Fruit fly (Drosophila melanogaster): Measurements from ENCODE around the gene CG14230.

The CG14230 gene

DNA sequence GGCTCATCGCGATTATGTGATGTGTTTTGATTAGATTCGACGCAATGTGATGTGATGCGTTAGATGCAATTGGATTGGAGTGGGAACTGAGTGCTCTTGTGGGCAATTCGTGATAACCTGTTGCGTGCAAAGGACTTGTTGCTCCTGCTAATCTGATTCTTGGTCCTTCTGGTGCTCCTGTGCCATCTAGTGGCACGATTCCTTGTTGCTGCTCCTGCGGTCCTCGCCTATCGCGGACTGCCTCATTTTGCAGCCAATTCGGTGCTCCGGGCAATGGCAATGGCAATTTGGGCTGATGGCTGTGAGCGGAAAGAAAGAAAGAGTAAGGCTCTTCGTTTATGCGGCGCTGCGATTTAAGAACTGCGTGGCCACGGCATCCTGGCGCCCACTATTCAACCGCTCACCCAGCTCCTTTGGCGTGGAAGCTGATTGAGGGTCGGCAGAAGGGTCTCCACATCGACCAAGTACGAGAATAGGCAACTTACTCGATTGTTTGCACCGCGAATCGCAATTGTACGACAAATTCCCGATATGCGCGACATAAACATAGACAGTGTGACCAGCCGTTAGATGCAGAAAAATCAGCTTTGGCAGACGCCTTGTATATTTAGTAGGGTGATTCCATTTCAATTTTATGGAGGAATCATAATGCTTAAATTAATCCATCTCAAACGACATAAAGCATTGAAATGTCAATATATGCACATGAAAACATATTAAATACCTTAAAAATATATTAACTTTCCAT lies 10.9 kb upstream of the CG14230 start, which contains the start of gene Mer:
Gene Mer, minus strand, starts transcription at position 550 of the 748 bp plus-strand sequence.
- peak; percentile 77 for TF ChIP-seq noc (tag; optimal IDR thresholded peaks at IDR 0.05)

DNA sequence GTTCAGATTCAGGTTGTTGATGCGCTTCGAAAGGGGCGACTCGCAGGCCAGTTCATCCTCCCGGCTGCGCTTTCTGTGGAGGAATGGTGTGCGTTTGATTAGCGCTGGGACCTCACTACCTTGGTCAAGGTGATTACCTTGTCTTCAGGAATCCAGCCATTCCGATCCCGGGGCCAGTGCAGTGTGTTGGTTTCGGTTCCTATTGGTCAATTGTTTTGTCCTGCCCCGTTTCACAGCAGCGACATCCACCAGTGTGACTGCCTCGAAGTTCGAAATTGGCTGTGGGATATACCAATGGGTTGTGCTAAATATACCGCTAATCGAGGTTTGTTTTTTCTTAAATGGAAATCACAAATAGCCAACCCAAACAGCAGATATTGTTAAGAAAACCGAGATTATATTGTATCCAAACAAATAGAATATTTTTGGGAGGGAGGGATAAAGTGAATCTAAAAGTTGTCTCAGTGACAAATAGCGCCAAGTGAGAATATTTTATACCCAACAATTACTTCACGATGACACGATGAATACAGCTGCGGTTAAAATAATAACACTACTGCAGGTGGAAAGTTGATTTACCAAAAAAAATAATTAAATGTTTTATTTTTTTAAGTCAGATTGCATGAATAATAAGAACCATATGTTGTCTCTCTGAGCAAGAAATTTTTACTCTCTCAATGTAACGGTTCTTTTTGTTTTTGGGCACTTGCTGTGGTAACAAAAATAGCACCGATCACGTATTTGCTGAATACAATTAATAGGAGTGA lies 9.0 kb upstream of the CG14230 start, which contains the start of gene CG14229:
Gene CG14229, minus strand, starts transcription at position 459 of the 767 bp plus-strand sequence.
- no peak for TF ChIP-seq noc (tag; optimal IDR thresholded peaks at IDR 0.05)

DNA sequence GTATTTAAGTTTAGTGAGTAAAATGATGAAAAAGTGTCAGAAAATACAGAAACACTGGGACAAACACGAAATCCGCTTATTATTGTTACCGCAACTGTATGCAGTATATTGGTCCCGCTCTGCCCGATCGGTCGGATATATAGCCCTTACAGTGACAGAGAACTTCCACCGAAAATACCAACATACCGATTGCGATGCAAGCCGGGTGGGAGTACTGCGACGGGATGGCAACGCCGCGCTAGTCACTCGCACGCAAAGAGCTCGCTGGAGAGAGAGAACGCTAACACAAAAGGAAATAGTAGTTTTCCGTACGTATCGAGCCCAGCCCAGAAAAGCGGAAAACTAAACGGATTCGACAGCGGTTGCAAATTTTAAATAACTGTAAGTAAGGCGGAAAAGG lies 7.1 kb upstream of the CG14230 start, which contains the start of gene Cdc42:
Gene Cdc42, plus strand, starts transcription at position 247 of the 400 bp plus-strand sequence.
- no peak for TF ChIP-seq noc (tag; optimal IDR thresholded peaks at IDR 0.05)

DNA sequence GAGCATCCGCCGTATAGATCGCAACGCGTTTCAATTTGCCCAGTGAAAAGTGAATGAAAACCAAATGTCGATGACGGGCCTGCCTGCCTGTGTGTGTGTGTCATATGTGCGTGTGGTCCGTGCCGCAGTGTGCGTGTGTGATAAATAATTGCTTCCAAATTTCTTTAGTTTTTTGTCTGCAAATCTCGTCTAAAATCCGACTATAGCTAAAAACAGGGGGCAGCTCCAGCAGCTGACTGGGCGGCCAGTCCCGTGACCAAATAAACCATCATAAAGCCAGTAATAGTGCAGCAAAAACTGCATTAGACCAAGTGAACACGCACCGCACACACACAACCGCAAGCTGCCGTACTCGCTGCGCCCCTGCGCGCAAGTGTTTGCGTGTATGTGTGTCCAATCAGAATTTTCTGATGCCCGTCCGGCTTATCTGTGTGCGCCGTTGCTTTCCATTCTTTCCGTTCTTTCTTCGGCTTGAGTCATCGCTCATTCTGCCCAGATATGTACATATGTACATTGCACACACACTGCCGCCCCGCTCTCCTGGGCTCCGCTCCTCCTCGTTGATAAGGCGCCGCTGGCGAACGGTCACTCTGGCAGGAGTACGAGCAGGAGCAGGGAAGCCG lies 6.6 kb upstream of the CG14230 start:
- no peak for TF ChIP-seq noc (tag; optimal IDR thresholded peaks at IDR 0.05)

DNA sequence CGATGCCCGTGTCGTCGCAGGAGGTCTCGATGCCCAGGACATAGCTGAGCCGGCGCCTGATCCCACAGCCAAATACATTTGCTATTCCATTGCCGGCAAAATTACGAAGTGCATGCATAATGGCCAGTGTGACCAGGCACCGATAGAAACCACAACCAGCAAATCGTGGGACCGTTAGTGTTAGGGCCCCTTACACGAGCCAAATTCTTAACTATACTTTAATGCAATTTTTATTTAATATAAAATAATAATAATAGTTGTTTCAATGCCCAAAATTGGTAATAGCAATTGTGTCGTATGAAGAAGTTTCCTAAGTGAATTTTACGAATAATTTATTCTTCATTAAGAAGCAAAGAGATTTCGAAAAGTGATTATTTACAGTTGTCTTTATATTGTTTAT lies 2.4 kb upstream of the CG14230 start, which contains the start of gene Tcs4:
Gene Tcs4, minus strand, starts transcription at position 145 of the 400 bp plus-strand sequence.
- TF ChIP-seq noc (tag; optimal IDR thresholded peaks at IDR 0.05) = no peak

DNA sequence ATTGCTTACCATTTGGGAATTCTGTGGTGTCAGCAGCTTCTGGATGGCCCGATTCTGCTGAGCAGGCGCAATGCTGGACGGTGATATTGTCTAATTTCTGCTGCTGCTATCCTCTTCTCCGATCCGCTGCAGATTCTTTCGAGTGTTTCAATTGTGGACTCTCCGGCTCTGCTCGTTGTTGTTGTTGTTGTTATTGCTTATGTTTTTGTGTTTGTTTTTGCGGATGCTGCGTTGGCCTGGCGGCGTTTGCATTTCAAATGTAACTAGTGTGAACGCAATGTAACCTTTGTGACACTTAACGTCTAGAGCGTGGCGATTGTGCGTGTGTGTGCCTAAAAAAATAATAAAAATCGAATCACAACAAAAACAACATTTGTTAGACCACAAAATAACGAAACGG lies 8.0 kb downstream of the CG14230 start:
- TF ChIP-seq noc (tag; optimal IDR thresholded peaks at IDR 0.05) = no peak

DNA sequence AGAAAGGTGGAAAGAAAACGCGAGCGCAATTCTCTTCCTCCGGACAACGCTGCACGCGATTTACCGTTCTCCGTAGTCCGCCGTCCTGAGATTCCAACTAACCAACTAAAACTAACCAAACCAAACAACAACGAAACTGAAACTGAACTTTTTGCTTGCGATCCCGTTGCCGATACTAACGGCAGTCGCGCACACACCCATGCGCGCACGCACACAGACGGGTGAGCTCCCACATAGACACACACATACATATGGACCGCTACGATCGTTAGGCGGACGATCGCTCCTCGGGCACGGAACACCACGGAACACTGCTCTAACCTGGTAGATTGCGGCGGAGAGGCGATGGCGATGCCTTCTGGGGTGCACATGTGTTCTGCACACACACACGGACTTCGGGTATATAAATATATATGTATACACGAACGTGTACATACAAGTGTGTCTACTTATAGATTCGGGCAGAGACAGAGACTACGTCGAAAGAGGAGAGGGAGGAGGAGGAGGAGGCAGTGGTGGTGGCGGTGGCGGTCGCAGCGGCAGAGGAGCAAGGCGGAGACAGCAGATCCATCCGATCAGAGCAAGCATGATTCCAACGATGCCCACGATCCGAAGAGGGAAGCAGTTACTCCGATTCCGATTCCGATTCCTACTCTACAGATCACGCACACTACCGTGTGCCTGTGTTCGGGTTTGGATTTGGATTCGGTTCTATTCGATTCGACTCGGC lies 9.1 kb downstream of the CG14230 start, which contains the start of gene meso18E:
Gene meso18E, minus strand, starts transcription at position 148 of the 730 bp plus-strand sequence.
- TF ChIP-seq noc (tag; optimal IDR thresholded peaks at IDR 0.05) = no peak

DNA sequence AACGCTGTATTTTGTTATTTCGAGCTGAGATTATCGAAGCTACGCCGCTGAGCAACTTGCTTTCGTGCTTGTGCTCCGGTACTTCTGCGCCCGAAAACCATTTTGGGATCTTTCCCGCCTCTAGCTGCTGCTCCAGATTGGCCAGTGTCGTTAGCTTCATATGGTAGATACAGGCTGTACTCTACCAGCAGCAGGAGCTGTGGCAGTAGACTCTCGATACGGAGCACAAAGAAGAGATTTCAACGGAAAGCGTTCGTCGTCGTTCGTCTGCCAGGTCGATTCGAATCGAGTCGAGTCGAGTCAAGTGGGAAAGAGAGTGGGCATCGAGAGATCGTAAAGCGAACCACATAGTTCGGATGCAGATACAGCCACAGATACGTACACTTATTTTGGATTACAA lies 10.8 kb downstream of the CG14230 start:
- no peak for TF ChIP-seq noc (tag; optimal IDR thresholded peaks at IDR 0.05)

DNA sequence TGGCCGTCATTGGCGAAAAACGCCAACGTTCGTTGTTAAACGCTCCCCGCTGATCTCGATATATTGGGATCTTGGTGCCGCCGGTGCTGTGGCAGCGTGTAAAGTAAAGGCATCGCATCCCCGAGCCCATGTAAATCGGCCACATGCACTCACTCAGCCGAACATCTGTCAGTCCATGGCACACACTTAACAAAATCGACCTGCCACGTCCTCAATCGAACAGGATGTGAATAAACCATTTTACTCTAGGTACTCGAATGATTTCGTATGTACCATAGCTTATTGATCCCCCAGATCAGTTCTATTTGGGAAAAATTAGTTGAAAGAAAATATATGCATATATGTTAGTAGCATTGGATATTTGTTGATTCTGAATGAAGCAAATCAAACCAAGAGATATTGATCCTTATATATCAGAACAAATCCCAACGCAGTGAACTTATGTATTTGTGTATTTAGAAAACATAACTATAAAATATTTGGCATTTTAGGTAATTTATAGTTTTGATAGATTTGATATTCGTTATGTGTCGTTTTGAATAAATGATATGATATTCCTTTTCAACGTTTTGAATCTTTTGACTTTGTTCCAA lies 12.4 kb downstream of the CG14230 start:
- no peak for TF ChIP-seq noc (tag; optimal IDR thresholded peaks at IDR 0.05)

DNA sequence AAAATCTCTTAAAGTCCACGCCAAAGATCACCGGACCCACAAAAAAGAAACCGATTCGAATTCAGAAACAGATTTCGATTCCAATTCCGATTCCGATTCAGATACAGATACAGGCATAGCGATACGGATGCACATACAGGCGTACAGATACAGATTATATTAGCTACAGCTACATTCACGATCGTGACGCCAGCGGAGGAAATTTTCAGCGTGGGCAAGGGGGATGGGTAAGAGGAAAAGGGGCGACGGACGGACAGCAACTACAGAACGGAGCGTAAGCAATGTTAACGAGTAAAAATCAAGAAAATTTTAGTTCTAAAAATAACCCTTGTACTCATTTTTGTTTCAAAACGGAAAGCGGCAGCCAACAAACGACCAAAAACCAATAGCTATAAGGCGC lies 13.1 kb downstream of the CG14230 start:
- no peak for TF ChIP-seq noc (tag; optimal IDR thresholded peaks at IDR 0.05)

DNA sequence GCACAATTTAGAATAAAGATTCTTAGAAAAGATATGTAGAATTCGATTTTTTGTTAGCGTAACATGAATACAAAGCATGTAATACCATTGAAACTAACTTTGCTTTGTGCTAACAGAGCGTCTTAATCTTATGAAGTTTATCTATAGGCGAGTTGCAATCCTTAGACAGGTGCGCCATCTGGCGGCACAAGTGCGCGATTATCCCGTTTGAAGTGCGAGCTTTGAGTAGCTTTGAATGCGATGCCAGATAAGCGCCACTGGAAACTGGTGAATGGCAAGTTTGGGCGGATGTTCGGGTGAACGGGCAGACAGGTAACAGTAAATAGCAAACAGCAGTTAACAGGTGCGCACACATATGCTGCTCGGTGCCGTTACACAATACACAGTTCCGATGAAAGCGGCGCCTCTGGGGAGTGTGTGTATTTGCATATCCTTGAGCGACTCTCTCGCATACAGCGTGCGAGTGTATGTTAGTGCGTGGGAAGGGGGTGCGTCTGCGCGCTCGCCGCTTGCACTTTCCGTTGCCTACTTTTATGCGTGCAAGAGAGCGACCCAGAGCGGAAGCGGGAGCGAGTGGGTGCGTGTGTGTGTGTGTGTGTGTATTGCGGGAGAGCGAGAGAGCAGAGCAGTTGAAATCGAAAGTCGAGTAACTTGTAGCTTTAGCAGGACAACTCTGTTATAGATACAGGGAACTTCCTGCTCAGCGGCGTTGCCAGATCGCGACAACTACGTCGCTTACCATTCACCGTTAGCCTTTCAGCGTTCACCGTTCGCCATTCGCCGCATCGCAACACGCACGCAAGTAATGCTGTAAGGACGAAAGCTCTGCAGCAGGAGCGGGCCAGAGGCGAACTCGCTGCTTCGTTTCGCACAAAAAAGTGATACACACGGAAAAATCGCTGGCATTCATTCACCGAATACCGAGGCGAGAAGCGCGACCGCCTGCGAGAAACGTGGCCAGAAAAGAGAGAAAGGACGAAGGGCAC lies 14.3 kb downstream of the CG14230 start, which contains the start of gene CG12531:
Gene CG12531, plus strand, starts transcription at position 936 of the 986 bp plus-strand sequence.
- no peak for TF ChIP-seq noc (tag; optimal IDR thresholded peaks at IDR 0.05)

DNA sequence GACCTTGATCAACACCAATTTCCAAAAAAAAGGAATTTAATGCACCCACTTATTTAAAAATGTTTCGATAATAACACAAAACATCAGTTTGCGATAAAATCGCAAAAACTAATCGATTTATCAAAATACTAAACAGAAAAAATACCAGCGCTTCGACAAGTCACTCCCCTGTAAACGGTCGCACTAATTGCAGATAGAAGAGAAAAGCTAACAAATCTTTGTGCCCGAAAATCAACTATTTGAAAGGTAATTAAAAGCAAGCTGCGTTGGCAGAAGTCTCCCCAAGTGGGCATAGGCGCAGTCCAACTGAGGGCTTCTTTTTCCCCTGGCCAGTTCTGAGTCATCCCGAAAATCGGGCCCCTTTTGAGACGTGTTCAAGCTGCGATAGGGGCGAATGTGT lies 26.9 kb downstream of the CG14230 start, which contains the start of gene AP-1-2beta:
Gene AP-1-2beta, plus strand, starts transcription at position 161 of the 400 bp plus-strand sequence.
- TF ChIP-seq noc (tag; optimal IDR thresholded peaks at IDR 0.05) = no peak

DNA sequence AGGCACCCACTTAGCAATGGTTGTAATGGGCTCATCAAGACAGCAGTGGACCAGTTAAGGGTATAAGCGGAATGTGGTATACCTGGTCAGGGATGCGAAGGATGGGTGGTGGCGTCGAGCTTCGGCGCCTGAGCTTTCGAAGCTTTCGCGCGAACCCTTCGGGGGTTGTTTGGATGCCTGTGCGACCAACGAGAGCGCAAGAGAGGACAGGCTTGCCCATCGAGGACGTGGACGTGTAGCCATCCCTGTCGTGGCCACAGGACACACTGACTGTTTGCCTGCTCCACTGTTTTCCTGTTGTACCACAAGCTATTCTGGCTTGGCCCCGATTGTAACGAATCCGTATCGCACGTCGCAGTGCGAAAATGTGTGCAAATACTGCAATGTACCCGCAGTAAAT lies 31.3 kb downstream of the CG14230 start, which contains the start of gene CG14234:
Gene CG14234, plus strand, starts transcription at position 301 of the 400 bp plus-strand sequence.
- no peak for TF ChIP-seq noc (tag; optimal IDR thresholded peaks at IDR 0.05)

DNA sequence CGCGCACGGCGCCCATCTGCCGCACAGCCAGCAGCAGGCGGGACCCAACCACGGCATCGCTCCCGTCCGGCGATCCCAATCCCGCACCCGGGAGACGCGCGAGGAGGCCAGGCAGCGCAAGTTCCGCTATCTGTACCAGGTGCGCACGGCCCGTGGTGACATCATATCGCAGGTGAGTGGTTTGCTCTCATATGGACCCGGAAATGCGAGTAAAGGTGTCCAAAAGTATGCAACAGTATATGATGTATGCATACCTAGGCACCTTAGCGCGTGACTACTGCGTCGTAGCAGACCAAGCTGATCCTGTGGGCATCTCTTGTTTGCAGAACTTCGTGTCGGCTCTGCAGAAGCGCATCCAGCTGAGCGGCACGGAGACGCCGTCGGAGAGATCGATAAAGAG lies 33.9 kb downstream of the CG14230 start:
- no peak for TF ChIP-seq noc (tag; optimal IDR thresholded peaks at IDR 0.05)

Data from whole organism, larva.